Fruit fly (Drosophila melanogaster) whole organism, embryonic: ENCODE data around the gene CG9300.

Experiments used
- Aef1 ChIP-seq: fragments of 200-800 bp; sonication (Bioruptor generic); IDR thresholded peaks from 3 replicates; pipeline ENCODE4 v1.3.6; 2022; ENCODE audit warnings: missing biosample characterization, missing genetic modification characterization
- CG10274 ChIP-seq: fragments of 200-800 bp; sonication (Bioruptor generic); optimal IDR thresholded peaks from 3 replicates; lab custom pipeline; 2017; ENCODE audit warnings: missing biosample characterization, mild to moderate bottlenecking, missing genetic modification characterization
- CG10979 ChIP-seq: fragments of 200-800 bp; sonication (Bioruptor generic); optimal IDR thresholded peaks from 2 replicates; lab custom pipeline; 2018; ENCODE audit warnings: missing biosample characterization, mild to moderate bottlenecking, missing genetic modification characterization, moderate library complexity
- CG12219 ChIP-seq: fragments of 200-800 bp; sonication (Bioruptor generic); optimal IDR thresholded peaks from 3 replicates; lab custom pipeline; 2018; ENCODE audit warnings: missing biosample characterization, mild to moderate bottlenecking, missing genetic modification characterization
- CG13624 ChIP-seq: fragments of 200-800 bp; sonication (Bioruptor generic); optimal IDR thresholded peaks from 2 replicates; lab custom pipeline; 2016; ENCODE audit warnings: missing biosample characterization, missing genetic modification characterization
- CG15696 ChIP-seq: fragments of 200-800 bp; sonication (Bioruptor generic); optimal IDR thresholded peaks from 2 replicates; lab custom pipeline; 2019; ENCODE audit warnings: missing biosample characterization, mild to moderate bottlenecking, missing genetic modification characterization, moderate library complexity
- CG16863 ChIP-seq: fragments of 200-800 bp; sonication (Bioruptor generic); optimal IDR thresholded peaks from 3 replicates; lab custom pipeline; 2016; ENCODE audit warnings: missing biosample characterization, missing genetic modification characterization
- CG18262 ChIP-seq: fragments of 200-800 bp; optimal IDR thresholded peaks from 3 replicates; lab custom pipeline; 2019; ENCODE audit warnings: missing biosample characterization, mild to moderate bottlenecking, missing genetic modification characterization, moderate library complexity
- CG2712 ChIP-seq: fragments of 200-800 bp; optimal IDR thresholded peaks from 3 replicates; lab custom pipeline; 2019; ENCODE audit warnings: missing biosample characterization, mild to moderate bottlenecking, missing genetic modification characterization, moderate library complexity
- CG3163 ChIP-seq: fragments of 200-800 bp; sonication (Bioruptor generic); optimal IDR thresholded peaks from 3 replicates; lab custom pipeline; 2016; ENCODE audit warnings: missing biosample characterization, missing genetic modification characterization
- CG33213 ChIP-seq: fragments of 200-800 bp; sonication (Bioruptor generic); optimal IDR thresholded peaks from 3 replicates; lab custom pipeline; 2016; ENCODE audit warnings: missing biosample characterization, missing genetic modification characterization
- CG33557 ChIP-seq: fragments of 200-800 bp; sonication (Bioruptor generic); optimal IDR thresholded peaks from 2 replicates; lab custom pipeline; 2019; ENCODE audit warnings: missing biosample characterization, mild to moderate bottlenecking, missing genetic modification characterization, moderate library complexity
- CG5245 ChIP-seq: fragments of 200-800 bp; sonication (Bioruptor generic); optimal IDR thresholded peaks from 3 replicates; lab custom pipeline; 2016; ENCODE audit warnings: missing biosample characterization, missing genetic modification characterization
- CG6813 ChIP-seq: fragments of 200-800 bp; sonication (Bioruptor generic); optimal IDR thresholded peaks from 2 replicates; lab custom pipeline; 2017; ENCODE audit warnings: missing biosample characterization, missing genetic modification characterization, mild to moderate bottlenecking, moderate library complexity, missing genetic modification reagents
- CG7963 ChIP-seq: fragments of 200-800 bp; sonication (Bioruptor generic); IDR thresholded peaks from 3 replicates; pipeline ENCODE4 v1.3.6; 2022; ENCODE audit warnings: missing biosample characterization, missing genetic modification characterization; ENCODE audit not compliant: partially characterized antibody
- CG7987 ChIP-seq: fragments of 200-800 bp; sonication (Bioruptor generic); optimal IDR thresholded peaks from 2 replicates; lab custom pipeline; 2018; ENCODE audit warnings: missing biosample characterization, mild to moderate bottlenecking, missing genetic modification characterization, moderate library complexity
- CG8089 ChIP-seq: fragments of 200-800 bp; sonication (Bioruptor generic); optimal IDR thresholded peaks from 3 replicates; lab custom pipeline; 2016; ENCODE audit warnings: missing biosample characterization, missing genetic modification characterization
- CG8281 ChIP-seq: fragments of 200-800 bp; sonication (Bioruptor generic); optimal IDR thresholded peaks from 2 replicates; lab custom pipeline; 2018; ENCODE audit warnings: missing biosample characterization, mild to moderate bottlenecking, missing genetic modification characterization, moderate library complexity
- CG8359 ChIP-seq: fragments of 200-800 bp; sonication (Bioruptor generic); optimal IDR thresholded peaks from 2 replicates; lab custom pipeline; 2017; ENCODE audit warnings: missing biosample characterization, mild to moderate bottlenecking, missing genetic modification characterization, borderline replicate concordance
- CG9727 ChIP-seq: fragments of 200-800 bp; sonication (Bioruptor generic); optimal IDR thresholded peaks from 3 replicates; lab custom pipeline; 2017; ENCODE audit warnings: missing biosample characterization, mild to moderate bottlenecking, missing genetic modification characterization
- CG9817 ChIP-seq: fragments of 200-800 bp; sonication (Bioruptor generic); optimal IDR thresholded peaks from 2 replicates; lab custom pipeline; 2018; ENCODE audit warnings: missing biosample characterization, mild to moderate bottlenecking, missing genetic modification characterization, moderate library complexity
- Gsc ChIP-seq: fragments of 200-800 bp; sonication (Bioruptor generic); IDR thresholded peaks from 2 replicates; pipeline ENCODE4 v1.3.6; 2022; ENCODE audit warnings: missing biosample characterization, missing genetic modification characterization
- H2.0 ChIP-seq: fragments of 200-800 bp; sonication (Bioruptor generic); IDR thresholded peaks from 2 replicates; pipeline ENCODE4 v1.3.6; 2022; ENCODE audit warnings: missing biosample characterization, missing genetic modification characterization
- HHEX ChIP-seq: fragments of 200-800 bp; sonication (Bioruptor generic); optimal IDR thresholded peaks from 3 replicates; lab custom pipeline; 2017; ENCODE audit warnings: missing biosample characterization, mild to moderate bottlenecking, missing genetic modification characterization, missing genetic modification reagents
- Hr78 ChIP-seq, 2 experiments: fragments of 200-800 bp in 1 of 2; fragments of >200 bp in 1 of 2; sonication (Bioruptor generic) in 1 of 2; optimal IDR thresholded peaks; 2 replicates each; lab custom pipeline; 2017 to 2019; ENCODE audit warnings: missing biosample characterization in 2 of 2, missing genetic modification characterization in 2 of 2, mild to moderate bottlenecking in 1 of 2, moderate library complexity in 1 of 2
- MBD-R2 ChIP-seq: fragments of 200-800 bp; sonication (Bioruptor generic); IDR thresholded peaks from 2 replicates; pipeline ENCODE4 v1.3.6; 2022; ENCODE audit warnings: missing biosample characterization, missing genetic modification characterization
- MTF-1 ChIP-seq: fragments of 200-800 bp; sonication (Bioruptor generic); optimal IDR thresholded peaks from 2 replicates; lab custom pipeline; 2018; ENCODE audit warnings: missing biosample characterization, mild to moderate bottlenecking, missing genetic modification characterization, borderline replicate concordance
- NfI ChIP-seq: fragments of 200-800 bp; sonication (Bioruptor generic); optimal IDR thresholded peaks from 3 replicates; lab custom pipeline; 2018; ENCODE audit warnings: missing biosample characterization, mild to moderate bottlenecking, missing genetic modification characterization, moderate library complexity
- PHDP ChIP-seq: fragments of 200-800 bp; sonication (Bioruptor generic); optimal IDR thresholded peaks from 3 replicates; lab custom pipeline; 2018; ENCODE audit warnings: missing biosample characterization, mild to moderate bottlenecking, missing genetic modification characterization, moderate library complexity
- Ptx1 ChIP-seq: fragments of 200-800 bp; sonication (Bioruptor generic); IDR thresholded peaks from 2 replicates; pipeline ENCODE4 v1.3.6; 2022; ENCODE audit warnings: missing biosample characterization, missing genetic modification characterization
- Ravus ChIP-seq: fragments of 200-800 bp; sonication (Bioruptor generic); IDR thresholded peaks from 2 replicates; pipeline ENCODE4 v1.3.6; 2022; ENCODE audit warnings: missing biosample characterization, missing genetic modification characterization
- br ChIP-seq: fragments of >200 bp; optimal IDR thresholded peaks from 2 replicates; lab custom pipeline; 2017
- dmrt99B ChIP-seq: fragments of 200-800 bp; sonication (Bioruptor generic); optimal IDR thresholded peaks from 2 replicates; lab custom pipeline; 2018; ENCODE audit warnings: missing biosample characterization, mild to moderate bottlenecking, missing genetic modification characterization, moderate library complexity
- fu2 ChIP-seq: fragments of 200-800 bp; sonication (Bioruptor generic); optimal IDR thresholded peaks from 2 replicates; lab custom pipeline; 2016; ENCODE audit warnings: missing biosample characterization, missing genetic modification characterization
- hbn ChIP-seq: fragments of 200-800 bp; sonication (Bioruptor generic); IDR thresholded peaks from 2 replicates; pipeline ENCODE4 v1.3.6; 2022; ENCODE audit warnings: missing biosample characterization, missing genetic modification characterization; ENCODE audit not compliant: partially characterized antibody
- jigr1 ChIP-seq: fragments of 200-800 bp; sonication (Bioruptor generic); IDR thresholded peaks from 3 replicates; pipeline ENCODE4 v1.3.6; 2022; ENCODE audit warnings: missing biosample characterization, missing genetic modification characterization
- klu ChIP-seq: fragments of 200-800 bp; sonication (Bioruptor generic); IDR thresholded peaks from 2 replicates; pipeline ENCODE4 v1.3.6; 2022; ENCODE audit warnings: missing biosample characterization, missing genetic modification characterization
- mam ChIP-seq: fragments of 200-800 bp; sonication (Bioruptor generic); optimal IDR thresholded peaks from 3 replicates; lab custom pipeline; 2016; ENCODE audit warnings: missing biosample characterization, missing genetic modification characterization
- nmo ChIP-seq: fragments of 200-800 bp; sonication (Bioruptor generic); optimal IDR thresholded peaks from 2 replicates; lab custom pipeline; 2018; ENCODE audit warnings: missing biosample characterization, mild to moderate bottlenecking, missing genetic modification characterization, moderate library complexity
- nom ChIP-seq: fragments of 200-800 bp; sonication (Bioruptor generic); optimal IDR thresholded peaks from 2 replicates; lab custom pipeline; 2017; ENCODE audit warnings: missing biosample characterization, missing genetic modification characterization, mild to moderate bottlenecking, moderate library complexity, missing genetic modification reagents
- org-1 ChIP-seq: fragments of 200-800 bp; sonication (Bioruptor generic); optimal IDR thresholded peaks from 2 replicates; lab custom pipeline; 2017; ENCODE audit warnings: missing biosample characterization, missing genetic modification characterization
- pnt ChIP-seq: fragments of 200-800 bp; sonication (Bioruptor generic); optimal IDR thresholded peaks from 3 replicates; lab custom pipeline; 2016; ENCODE audit warnings: missing biosample characterization, missing genetic modification characterization
- run ChIP-seq: fragments of 200-800 bp; sonication (Bioruptor generic); optimal IDR thresholded peaks from 3 replicates; lab custom pipeline; 2018; ENCODE audit warnings: missing biosample characterization, mild to moderate bottlenecking, missing genetic modification characterization
- sd ChIP-seq: fragments of 200-800 bp; sonication (Bioruptor generic); optimal IDR thresholded peaks from 3 replicates; lab custom pipeline; 2018; ENCODE audit warnings: missing biosample characterization, mild to moderate bottlenecking, missing genetic modification characterization, moderate library complexity
- sens-2 ChIP-seq: fragments of 200-800 bp; sonication (Bioruptor generic); IDR thresholded peaks from 2 replicates; pipeline ENCODE4 v1.3.6; 2022; ENCODE audit warnings: missing biosample characterization, missing genetic modification characterization
- sim ChIP-seq: fragments of 200-800 bp; sonication (Bioruptor generic); IDR thresholded peaks from 2 replicates; pipeline ENCODE4 v1.3.6; 2022; ENCODE audit warnings: missing biosample characterization, missing genetic modification characterization
- sima ChIP-seq: fragments of 200-800 bp; sonication (Bioruptor generic); optimal IDR thresholded peaks from 2 replicates; lab custom pipeline; 2016; ENCODE audit warnings: missing biosample characterization, missing genetic modification characterization
- slp2 ChIP-seq: fragments of 200-800 bp; sonication (Bioruptor generic); optimal IDR thresholded peaks from 2 replicates; lab custom pipeline; 2016; ENCODE audit warnings: missing biosample characterization, missing genetic modification characterization
- sna ChIP-seq: fragments of 200-800 bp; sonication (Bioruptor generic); IDR thresholded peaks from 2 replicates; pipeline ENCODE4 v1.3.6; 2022; ENCODE audit warnings: missing biosample characterization, missing genetic modification characterization; ENCODE audit not compliant: partially characterized antibody
- zen2 ChIP-seq: fragments of 200-800 bp; sonication (Bioruptor generic); IDR thresholded peaks from 3 replicates; pipeline ENCODE4 v1.3.6; 2022; ENCODE audit warnings: missing biosample characterization, missing genetic modification characterization; ENCODE audit not compliant: partially characterized antibody

The CG9300 gene

dm6 chr3L:19516547-19516946 is 35.7 kb upstream of the CG9300 start (continued):
- peak; percentile 76 for TF ChIP-seq Gsc (GFP tag; lab: Robert Waterston, UW)
- TF ChIP-seq PHDP: no peak
- peak; percentile 76 for TF ChIP-seq CG18262
- peak; percentile 87 for TF ChIP-seq nmo (GFP tag; lab: Kevin White, UChicago)
- TF ChIP-seq CG3163: peak; percentile 68
- peak; percentile 78 for TF ChIP-seq CG8359 (GFP tag; lab: Kevin White, UChicago)
- TF ChIP-seq nom: no peak
- TF ChIP-seq CG8089 (GFP tag; lab: Kevin White, UChicago): peak; percentile 88
- TF ChIP-seq CG13624 (GFP tag; lab: Kevin White, UChicago): peak; percentile 94
- TF ChIP-seq hbn: no peak
- TF ChIP-seq H2.0 (GFP tag; lab: Robert Waterston, UW): peak; percentile 93
- TF ChIP-seq Aef1 (GFP tag; lab: Robert Waterston, UW): peak; percentile 90
- TF ChIP-seq mam (GFP tag; lab: Kevin White, UChicago): peak; percentile 95
- TF ChIP-seq CG15696: peak; percentile 75
- peak; percentile 88 for TF ChIP-seq CG9727 (GFP tag; lab: Kevin White, UChicago)
- no peak for TF ChIP-seq CG7963 (GFP tag; lab: Robert Waterston, UW)
- peak; percentile 79 for TF ChIP-seq CG2712 (tag; lab: Kevin White, UChicago)
- TF ChIP-seq CG8281 (tag; lab: Kevin White, UChicago): peak; percentile 61
- TF ChIP-seq br (lab: Kevin White, UChicago): no peak
- peak; percentile 88 for TF ChIP-seq HHEX (GFP tag; lab: Kevin White, UChicago)
- no peak for TF ChIP-seq sd (tag; lab: Kevin White, UChicago)
- TF ChIP-seq Hr78 (GFP tag; optimal IDR thresholded peaks at IDR 0.05; lab: Kevin White, UChicago): no peak
- TF ChIP-seq CG33557 (GFP tag; lab: Kevin White, UChicago): peak; percentile 59
- TF ChIP-seq sens-2 (GFP tag; lab: Robert Waterston, UW): peak; percentile 87
- peak; percentile 82 for TF ChIP-seq sima (GFP tag; lab: Kevin White, UChicago)
- peak; percentile 82 for TF ChIP-seq klu (GFP tag; lab: Robert Waterston, UW)
- peak; percentile 83 for TF ChIP-seq CG10274 (GFP tag; lab: Kevin White, UChicago)
- peak; percentile 89 for TF ChIP-seq slp2 (GFP tag; lab: Kevin White, UChicago)
- TF ChIP-seq sim: peak; percentile 50
- peak; percentile 89 for TF ChIP-seq fu2
- peak; percentile 31; the same call in 1 of the 3 replicates for TF ChIP-seq jigr1 (GFP tag; lab: Robert Waterston, UW)
- TF ChIP-seq CG16863 (GFP tag; lab: Kevin White, UChicago): peak; percentile 76
- peak; percentile 76 for TF ChIP-seq org-1 (GFP tag; lab: Kevin White, UChicago)
- TF ChIP-seq NfI (GFP tag; lab: Kevin White, UChicago): peak; percentile 93
- TF ChIP-seq Ravus (GFP tag; lab: Robert Waterston, UW): peak; percentile 27; the same call in 1 of the 2 replicates
- peak; percentile 89 for TF ChIP-seq pnt (GFP tag; lab: Kevin White, UChicago)
- TF ChIP-seq sna: no peak
- TF ChIP-seq CG7987: peak; percentile 97
- TF ChIP-seq CG9817 (tag; lab: Kevin White, UChicago): peak; percentile 96
- TF ChIP-seq dmrt99B: peak; percentile 60
- peak; percentile 95 for TF ChIP-seq CG33213 (GFP tag; lab: Kevin White, UChicago)
- peak; percentile 74 for TF ChIP-seq MBD-R2 (GFP tag; lab: Robert Waterston, UW)
- peak; percentile 95 for TF ChIP-seq Ptx1 (GFP tag; lab: Robert Waterston, UW)
- TF ChIP-seq run: no peak
- TF ChIP-seq zen2 (GFP tag; lab: Robert Waterston, UW): no peak
- peak; percentile 55 for TF ChIP-seq CG12219 (GFP tag; lab: Kevin White, UChicago)
- no peak for TF ChIP-seq CG10979
- peak; percentile 90 for TF ChIP-seq MTF-1
- TF ChIP-seq CG5245 (GFP tag; lab: Kevin White, UChicago): peak; percentile 87
- peak; percentile 76 for TF ChIP-seq CG6813 (GFP tag; lab: Kevin White, UChicago)
